Fruit fly (Drosophila melanogaster) whole organism, pupa: Measurements from ENCODE around the gene CG31099.

ENCODE experiments used
- CG13204 ChIP-seq: fragments of 200-800 bp; sonication (Bioruptor generic); optimal IDR thresholded peaks from 2 replicates; lab custom pipeline; 2018; ENCODE audit warnings: missing biosample characterization, mild to moderate bottlenecking, missing genetic modification characterization, moderate library complexity
- CG15710 ChIP-seq: fragments of 200-800 bp; sonication (Bioruptor generic); optimal IDR thresholded peaks from 2 replicates; lab custom pipeline; 2018; ENCODE audit warnings: missing biosample characterization, mild to moderate bottlenecking, missing genetic modification characterization, moderate library complexity
- CG9948 ChIP-seq: fragments of 200-800 bp; sonication (Bioruptor generic); optimal IDR thresholded peaks from 2 replicates; lab custom pipeline; 2018; ENCODE audit warnings: missing biosample characterization, mild to moderate bottlenecking, missing genetic modification characterization, moderate library complexity
- Pif1B ChIP-seq: fragments of 200-800 bp; sonication (Bioruptor generic); optimal IDR thresholded peaks from 3 replicates; lab custom pipeline; 2016; ENCODE audit warnings: missing biosample characterization, missing genetic modification characterization
- gl ChIP-seq: fragments of 200-800 bp; sonication (Bioruptor generic); optimal IDR thresholded peaks from 2 replicates; lab custom pipeline; 2018; ENCODE audit warnings: missing biosample characterization, mild to moderate bottlenecking, missing genetic modification characterization

- no peak for TF ChIP-seq Pif1B (GFP tag; lab: Kevin White, UChicago)
- no peak for TF ChIP-seq CG15710 (tag; lab: Kevin White, UChicago)
- TF ChIP-seq CG9948 (tag; lab: Kevin White, UChicago): no peak
- no peak for TF ChIP-seq CG13204 (GFP tag; lab: Kevin White, UChicago)
- no peak for TF ChIP-seq gl (tag; lab: Kevin White, UChicago)
Measured at dm6 chr3R:25357985-25358384, 47.2 kb upstream of the CG31099 start, which contains the start of gene ND-49L.
